Worm (Caenorhabditis elegans) whole organism, late embryonic: ENCODE measurements around the gene W09G10.9.

Experiments
- C38D4.7 ChIP-seq: fragments of 200-800 bp; sonication (Bioruptor generic); optimal IDR thresholded peaks from 2 replicates; lab custom pipeline; 2018; ENCODE audit warnings: mild to moderate bottlenecking, missing genetic modification characterization, moderate library complexity, missing compliant biosample characterization
- K02D7.2 ChIP-seq: sonication (generic microtip); optimal IDR thresholded peaks from 2 replicates; lab custom pipeline; 2017; ENCODE audit warnings: mild to moderate bottlenecking, missing genetic modification characterization, missing compliant biosample characterization
- K09A11.1 ChIP-seq: sonication (generic microtip); optimal IDR thresholded peaks from 2 replicates; lab custom pipeline; 2017; ENCODE audit warnings: antibody characterized with exemption, mild to moderate bottlenecking, missing genetic modification characterization, missing compliant biosample characterization; ENCODE audit not compliant: insufficient read depth
- Y22D7AL.16 ChIP-seq: sonication (generic microtip); optimal IDR thresholded peaks from 2 replicates; lab custom pipeline; 2016; ENCODE audit warnings: missing genetic modification characterization, missing compliant biosample characterization
- ceh-14 ChIP-seq: sonication (generic microtip); optimal IDR thresholded peaks from 2 replicates; lab custom pipeline; 2016; ENCODE audit warnings: missing genotype, missing genetic modification characterization, missing compliant biosample characterization
- ceh-18 ChIP-seq: sonication (generic microtip); optimal IDR thresholded peaks from 2 replicates; lab custom pipeline; 2016; ENCODE audit warnings: missing genetic modification characterization, missing compliant biosample characterization
- ceh-19 ChIP-seq: fragments of 200-800 bp; sonication (Bioruptor generic); optimal IDR thresholded peaks from 2 replicates; lab custom pipeline; 2018; ENCODE audit warnings: mild to moderate bottlenecking, missing genetic modification characterization, missing compliant biosample characterization
- ceh-2 ChIP-seq: sonication (generic microtip); optimal IDR thresholded peaks from 2 replicates; lab custom pipeline; 2016; ENCODE audit warnings: missing genotype, missing genetic modification characterization, missing compliant biosample characterization
- ceh-22 ChIP-seq: sonication (generic microtip); optimal IDR thresholded peaks from 2 replicates; lab custom pipeline; 2017; ENCODE audit warnings: missing biosample characterization, missing genetic modification characterization
- ceh-31 ChIP-seq: sonication (generic microtip); optimal IDR thresholded peaks from 2 replicates; lab custom pipeline; 2016; ENCODE audit warnings: missing genetic modification characterization, missing compliant biosample characterization
- ceh-45 ChIP-seq: fragments of 200-800 bp; sonication (Bioruptor generic); IDR thresholded peaks from 2 replicates; pipeline ENCODE4 v1.3.6; 2022; ENCODE audit warnings: missing genetic modification reagents, missing genetic modification characterization, missing compliant biosample characterization
- ceh-48 ChIP-seq: sonication (generic microtip); optimal IDR thresholded peaks from 2 replicates; lab custom pipeline; 2016; ENCODE audit warnings: missing genetic modification characterization, inconsistent platforms, missing compliant biosample characterization
- ceh-9 ChIP-seq: sonication (generic microtip); optimal IDR thresholded peaks from 2 replicates; lab custom pipeline; 2016; ENCODE audit warnings: mild to moderate bottlenecking, missing genetic modification characterization, inconsistent platforms, missing compliant biosample characterization
- dmd-4 ChIP-seq: sonication (generic microtip); optimal IDR thresholded peaks from 2 replicates; lab custom pipeline; 2016; ENCODE audit warnings: borderline replicate concordance, missing genetic modification characterization, missing compliant biosample characterization
- dve-1 ChIP-seq: sonication (generic microtip); optimal IDR thresholded peaks from 2 replicates; lab custom pipeline; 2017; ENCODE audit warnings: antibody characterized with exemption, mild to moderate bottlenecking, missing genetic modification characterization, missing compliant biosample characterization
- elt-2 ChIP-seq: sonication (generic microtip); optimal IDR thresholded peaks from 2 replicates; lab custom pipeline; 2016; ENCODE audit warnings: missing genetic modification reagents, missing genetic modification characterization, missing compliant biosample characterization
- ets-4 ChIP-seq: sonication (generic microtip); optimal IDR thresholded peaks from 2 replicates; lab custom pipeline; 2016; ENCODE audit warnings: missing genetic modification characterization, missing compliant biosample characterization
- eyg-1 ChIP-seq: sonication (generic microtip); optimal IDR thresholded peaks from 2 replicates; lab custom pipeline; 2016; ENCODE audit warnings: missing genotype, missing genetic modification characterization, missing compliant biosample characterization
- fkh-10 ChIP-seq: fragments of 150-350 bp; optimal IDR thresholded peaks from 2 replicates; lab custom pipeline; 2014; ENCODE audit warnings: missing biosample characterization, missing genetic modification reagents, missing genetic modification characterization
- gmeb-2 ChIP-seq: sonication (generic microtip); optimal IDR thresholded peaks from 2 replicates; lab custom pipeline; 2016; ENCODE audit warnings: missing genetic modification characterization, inconsistent platforms, missing compliant biosample characterization
- hlh-6 ChIP-seq: sonication (generic microtip); optimal IDR thresholded peaks from 2 replicates; lab custom pipeline; 2016; ENCODE audit warnings: missing genotype, missing genetic modification characterization, missing compliant biosample characterization
- lim-6 ChIP-seq: sonication (generic microtip); optimal IDR thresholded peaks from 2 replicates; lab custom pipeline; 2016; ENCODE audit warnings: missing genetic modification characterization, missing compliant biosample characterization
- madf-2 ChIP-seq: sonication (generic microtip); optimal IDR thresholded peaks from 2 replicates; lab custom pipeline; 2017; ENCODE audit warnings: missing genetic modification characterization, missing compliant biosample characterization
- mec-3 ChIP-seq: sonication (generic microtip); optimal IDR thresholded peaks from 2 replicates; lab custom pipeline; 2016; ENCODE audit warnings: borderline replicate concordance, missing genetic modification characterization, missing compliant biosample characterization
- nhr-232 ChIP-seq: sonication (generic microtip); optimal IDR thresholded peaks from 2 replicates; lab custom pipeline; 2016; ENCODE audit warnings: missing genetic modification characterization, missing compliant biosample characterization
- pat-9 ChIP-seq: fragments of 200-800 bp; sonication (Bioruptor generic); optimal IDR thresholded peaks from 2 replicates; lab custom pipeline; 2018; ENCODE audit warnings: mild to moderate bottlenecking, missing genetic modification characterization, moderate library complexity, missing compliant biosample characterization
- pax-1 ChIP-seq: fragments of 150-350 bp; optimal IDR thresholded peaks from 2 replicates; lab custom pipeline; 2014; ENCODE audit warnings: missing biosample characterization, missing genetic modification characterization
- pqm-1 ChIP-seq: sonication (generic microtip); optimal IDR thresholded peaks from 2 replicates; lab custom pipeline; 2016; ENCODE audit warnings: missing genetic modification characterization, missing compliant biosample characterization
- pros-1 ChIP-seq: fragments of 150-350 bp; optimal IDR thresholded peaks from 2 replicates; lab custom pipeline; 2014; ENCODE audit warnings: missing biosample characterization, missing genetic modification reagents, missing genetic modification characterization
- sox-2 ChIP-seq: fragments of 200-800 bp; sonication (Bioruptor generic); IDR thresholded peaks from 2 replicates; pipeline ENCODE4 v1.3.6; 2022; ENCODE audit warnings: missing genetic modification reagents, missing genetic modification characterization, missing compliant biosample characterization
- syd-9 ChIP-seq: sonication (generic microtip); optimal IDR thresholded peaks from 2 replicates; lab custom pipeline; 2016; ENCODE audit warnings: mild to moderate bottlenecking, missing genetic modification characterization, moderate library complexity, missing compliant biosample characterization
- ttx-3 ChIP-seq: sonication (generic microtip); optimal IDR thresholded peaks from 2 replicates; lab custom pipeline; 2016; ENCODE audit warnings: missing genetic modification reagents, missing genetic modification characterization, missing compliant biosample characterization
- unc-3 ChIP-seq, 2 experiments: fragments of 200-800 bp in 1 of 2; sonication (Bioruptor generic) in 1 of 2; sonication (generic microtip) in 1 of 2; conservative IDR thresholded peaks in 1 of 2; optimal IDR thresholded peaks in 1 of 2; 2 replicates each; pipeline versions ENCODE4 v1.3.6 to Lab custom; 2016 to 2022; ENCODE audit warnings: missing compliant biosample characterization in 2 of 2, missing genetic modification characterization in 2 of 2, missing genetic modification reagents in 1 of 2
- unc-42 ChIP-seq: sonication (generic microtip); optimal IDR thresholded peaks from 2 replicates; lab custom pipeline; 2016; ENCODE audit warnings: missing genotype, missing genetic modification characterization, missing compliant biosample characterization
- unc-86 ChIP-seq: sonication (generic microtip); optimal IDR thresholded peaks from 2 replicates; lab custom pipeline; 2016; ENCODE audit warnings: missing genetic modification characterization, missing compliant biosample characterization
- zip-5 ChIP-seq: sonication (generic microtip); optimal IDR thresholded peaks from 2 replicates; lab custom pipeline; 2016; ENCODE audit warnings: missing genetic modification characterization, missing compliant biosample characterization

The W09G10.9 gene

ce11 chrII:3553453-3553852 lies 31.9 kb downstream of the W09G10.9 start, which contains the start of gene dnc-3:
Gene dnc-3 (plus strand): TSS chrII:3553724.
- TF ChIP-seq ceh-18 (tag; lab: Kevin White, UChicago) (no peak), sox-2 (GFP tag; lab: Robert Waterston, UW) (no peak), elt-2 (tag; lab: Kevin White, UChicago) (peak; percentile 32), ceh-22 (tag; lab: Kevin White, UChicago) (no peak), ceh-14 (tag; lab: Kevin White, UChicago) (peak; percentile 61), unc-42 (tag; lab: Kevin White, UChicago) (peak; percentile 60), ceh-2 (peak; percentile 4), ttx-3 (tag; lab: Kevin White, UChicago) (peak; percentile 42), ceh-45 (no peak), eyg-1 (tag; lab: Kevin White, UChicago) (no peak), Y22D7AL.16 (no peak)

ce11 chrII:3554673-3555072 lies 33.1 kb downstream of the W09G10.9 start:
- TF ChIP-seq gmeb-2 (tag; lab: Kevin White, UChicago): no peak
- no peak for TF ChIP-seq unc-3 (GFP tag; conservative IDR thresholded peaks at IDR 0.05; lab: Robert Waterston, UW)
- no peak for TF ChIP-seq unc-3 (tag; optimal IDR thresholded peaks at IDR 0.05; lab: Kevin White, UChicago)
- no peak for TF ChIP-seq ets-4 (tag; lab: Kevin White, UChicago)
- no peak for TF ChIP-seq eyg-1 (tag; lab: Kevin White, UChicago)
- no peak for TF ChIP-seq fkh-10
- no peak for TF ChIP-seq hlh-6 (tag; lab: Kevin White, UChicago)
- TF ChIP-seq ceh-18 (tag; lab: Kevin White, UChicago): no peak
- TF ChIP-seq, all 69 proteins: peak for 0

- TF ChIP-seq unc-42 (tag; lab: Kevin White, UChicago) (no peak), ceh-9 (no peak), nhr-232 (tag; lab: Kevin White, UChicago) (no peak), dmd-4 (tag; lab: Kevin White, UChicago) (no peak), ceh-31 (tag; lab: Kevin White, UChicago) (no peak), hlh-6 (tag; lab: Kevin White, UChicago) (no peak), unc-86 (tag; lab: Kevin White, UChicago) (no peak), madf-2 (tag; lab: Kevin White, UChicago) (no peak), K09A11.1 (tag; lab: Kevin White, UChicago) (no peak), Y22D7AL.16 (no peak), ceh-45 (no peak), C38D4.7 (GFP tag; lab: Kevin White, UChicago) (no peak), pat-9 (tag; lab: Kevin White, UChicago) (no peak), syd-9 (no peak), pros-1 (tag; lab: Kevin White, UChicago) (no peak), dve-1 (tag; lab: Kevin White, UChicago) (no peak), ceh-2 (no peak)
- TF ChIP-seq, all 69 proteins: peak for 0
Observed at ce11 chrII:3555281-3555680, 33.7 kb downstream of the W09G10.9 start.

- no peak for TF ChIP-seq ceh-48 (tag; lab: Kevin White, UChicago)
- no peak for TF ChIP-seq K02D7.2 (tag; lab: Kevin White, UChicago)
- no peak for TF ChIP-seq mec-3 (tag; lab: Kevin White, UChicago)
- no peak for TF ChIP-seq ceh-18 (tag; lab: Kevin White, UChicago)
- no peak for TF ChIP-seq lim-6 (tag; lab: Kevin White, UChicago)
- TF ChIP-seq C38D4.7 (GFP tag; lab: Kevin White, UChicago): no peak
- no peak for TF ChIP-seq pqm-1 (tag; lab: Kevin White, UChicago)
- no peak for TF ChIP-seq gmeb-2 (tag; lab: Kevin White, UChicago)
- TF ChIP-seq ceh-19 (GFP tag; lab: Kevin White, UChicago): no peak
- no peak for TF ChIP-seq zip-5
- no peak for TF ChIP-seq pax-1
- TF ChIP-seq dve-1 (tag; lab: Kevin White, UChicago): no peak
- TF ChIP-seq ceh-22 (tag; lab: Kevin White, UChicago): no peak
- TF ChIP-seq fkh-10: no peak
- TF ChIP-seq, all 69 proteins: peak for 0
Observed at ce11 chrII:3556584-3556983, 35.0 kb downstream of the W09G10.9 start.
